Worm (Caenorhabditis elegans) whole organism, early embryonic: ENCODE results near the gene ech-1.1.
"Not testable (repeated sequence)": the region's sequence is repeated elsewhere in the genome, so short reads cannot be mapped to it uniquely, and the experiment has no call there.

Source experiments
- ama-1 ChIP-seq: fragments of 150-350 bp; optimal IDR thresholded peaks from 2 replicates; lab custom pipeline; 2014
- ceh-36 ChIP-seq: sonication (generic microtip); optimal IDR thresholded peaks from 2 replicates; lab custom pipeline; 2016; ENCODE audit warnings: missing genetic modification characterization, inconsistent platforms, missing compliant biosample characterization
- ets-7 ChIP-seq: sonication (generic microtip); optimal IDR thresholded peaks from 2 replicates; lab custom pipeline; 2016; ENCODE audit warnings: missing genotype, missing genetic modification characterization, missing compliant biosample characterization
- hmbx-1 ChIP-seq: sonication (generic microtip); optimal IDR thresholded peaks from 2 replicates; lab custom pipeline; 2016; ENCODE audit warnings: mild to moderate bottlenecking, missing genetic modification characterization, missing compliant biosample characterization
- hmg-4 ChIP-seq: fragments of 200-800 bp; sonication (Bioruptor generic); optimal IDR thresholded peaks from 2 replicates; lab custom pipeline; 2018; ENCODE audit warnings: mild to moderate bottlenecking, missing genetic modification characterization, missing compliant biosample characterization
- tbx-11 ChIP-seq: fragments of 200-800 bp; sonication (Bioruptor generic); IDR thresholded peaks from 2 replicates; pipeline ENCODE4 v1.3.6; 2022; ENCODE audit warnings: missing genetic modification characterization, missing compliant biosample characterization

DNA sequence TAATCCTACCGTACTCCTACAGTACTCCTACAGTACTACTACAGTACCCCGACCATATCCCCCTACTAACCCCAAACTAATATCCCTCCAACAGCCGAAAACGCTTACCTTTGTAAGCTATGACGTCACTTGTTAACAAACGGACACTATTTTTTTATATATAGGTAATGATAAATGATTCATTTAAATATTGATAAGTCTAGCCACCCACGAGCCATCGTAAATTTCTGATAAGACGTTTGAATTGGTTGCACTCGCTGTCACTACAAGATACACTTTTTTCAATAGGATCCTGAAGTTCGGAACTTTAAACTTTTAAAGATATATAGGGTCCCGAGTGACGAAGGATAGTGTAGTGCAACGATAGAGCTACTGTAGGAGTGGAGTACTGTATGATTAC, 38.7 kb downstream of the ech-1.1 start, which contains the start of gene nhr-247:
- not testable (repeated sequence) for TF ChIP-seq ceh-36 (tag; lab: Kevin White, UChicago); hmg-4; ama-1; tbx-11; hmbx-1 (tag; lab: Kevin White, UChicago); ets-7 (tag; lab: Kevin White, UChicago)
